Fruit fly (Drosophila melanogaster) whole organism, embryonic: ENCODE data around the gene CG10338.

ENCODE experiments used
- Aef1 ChIP-seq: fragments of 200-800 bp; sonication (Bioruptor generic); IDR thresholded peaks from 3 replicates; pipeline ENCODE4 v1.3.6; 2022; ENCODE audit warnings: missing biosample characterization, missing genetic modification characterization
- Atf-2 ChIP-seq: fragments of 200-800 bp; sonication (Bioruptor generic); optimal IDR thresholded peaks from 2 replicates; lab custom pipeline; 2016; ENCODE audit warnings: missing biosample characterization, missing genetic modification characterization
- CG11456 ChIP-seq: fragments of 200-800 bp; sonication (Bioruptor generic); IDR thresholded peaks from 3 replicates; pipeline ENCODE4 v1.3.6; 2022; ENCODE audit warnings: missing biosample characterization, missing genetic modification characterization
- CG13296 ChIP-seq: fragments of 200-800 bp; sonication (Bioruptor generic); optimal IDR thresholded peaks from 3 replicates; lab custom pipeline; 2018; ENCODE audit warnings: missing biosample characterization, mild to moderate bottlenecking, missing genetic modification characterization
- CG13624 ChIP-seq: fragments of 200-800 bp; sonication (Bioruptor generic); optimal IDR thresholded peaks from 2 replicates; lab custom pipeline; 2016; ENCODE audit warnings: missing biosample characterization, missing genetic modification characterization
- CG14710 ChIP-seq: fragments of 200-800 bp; sonication (Bioruptor generic); optimal IDR thresholded peaks from 3 replicates; lab custom pipeline; 2019; ENCODE audit warnings: missing biosample characterization, mild to moderate bottlenecking, missing genetic modification characterization, moderate library complexity
- CG14860 ChIP-seq: fragments of 200-800 bp; sonication (Bioruptor generic); IDR thresholded peaks from 3 replicates; pipeline ENCODE4 v1.3.6; 2022; ENCODE audit warnings: missing biosample characterization, missing genetic modification characterization; ENCODE audit not compliant: partially characterized antibody
- CG15011 ChIP-seq: fragments of 200-800 bp; sonication (Bioruptor generic); optimal IDR thresholded peaks from 3 replicates; lab custom pipeline; 2018; ENCODE audit warnings: missing biosample characterization, mild to moderate bottlenecking, missing genetic modification characterization
- CG1529 ChIP-seq: fragments of 200-800 bp; sonication (Bioruptor generic); optimal IDR thresholded peaks from 3 replicates; lab custom pipeline; 2018; ENCODE audit warnings: missing biosample characterization, missing genetic modification characterization
- CG1603 ChIP-seq: fragments of 200-800 bp; sonication (Bioruptor generic); optimal IDR thresholded peaks from 2 replicates; lab custom pipeline; 2019; ENCODE audit warnings: missing biosample characterization, mild to moderate bottlenecking, missing genetic modification characterization, moderate library complexity
- CG1647 ChIP-seq: fragments of 200-800 bp; sonication (Bioruptor generic); optimal IDR thresholded peaks from 3 replicates; lab custom pipeline; 2016; ENCODE audit warnings: missing biosample characterization, missing genetic modification characterization
- CG16779 ChIP-seq: fragments of 200-800 bp; sonication (Bioruptor generic); IDR thresholded peaks from 2 replicates; pipeline ENCODE4 v1.3.6; 2022; ENCODE audit warnings: missing biosample characterization, missing genetic modification characterization
- CG16813 ChIP-seq: fragments of 200-800 bp; sonication (Bioruptor generic); IDR thresholded peaks from 3 replicates; pipeline ENCODE4 v1.3.6; 2022; ENCODE audit warnings: missing biosample characterization, missing genetic modification characterization; ENCODE audit not compliant: partially characterized antibody
- CG17568 ChIP-seq: fragments of 200-800 bp; sonication (Bioruptor generic); optimal IDR thresholded peaks from 2 replicates; lab custom pipeline; 2018; ENCODE audit warnings: missing biosample characterization, mild to moderate bottlenecking, missing genetic modification characterization, moderate library complexity
- CG18476 ChIP-seq: fragments of 200-800 bp; sonication (Bioruptor generic); optimal IDR thresholded peaks from 2 replicates; lab custom pipeline; 2016; ENCODE audit warnings: missing biosample characterization, mild to moderate bottlenecking, missing genetic modification characterization
- CG31388 ChIP-seq: fragments of 200-800 bp; sonication (Bioruptor generic); optimal IDR thresholded peaks from 2 replicates; lab custom pipeline; 2016; ENCODE audit warnings: missing biosample characterization, missing genetic modification characterization
- CG3281 ChIP-seq: fragments of 200-800 bp; sonication (Bioruptor generic); optimal IDR thresholded peaks from 3 replicates; lab custom pipeline; 2017; ENCODE audit warnings: missing biosample characterization, mild to moderate bottlenecking, missing genetic modification characterization
- CG33213 ChIP-seq: fragments of 200-800 bp; sonication (Bioruptor generic); optimal IDR thresholded peaks from 3 replicates; lab custom pipeline; 2016; ENCODE audit warnings: missing biosample characterization, missing genetic modification characterization
- CG6272 ChIP-seq: fragments of 200-800 bp; sonication (Bioruptor generic); IDR thresholded peaks from 2 replicates; pipeline ENCODE4 v1.3.6; 2022; ENCODE audit warnings: missing biosample characterization, missing genetic modification characterization
- CG7963 ChIP-seq: fragments of 200-800 bp; sonication (Bioruptor generic); IDR thresholded peaks from 3 replicates; pipeline ENCODE4 v1.3.6; 2022; ENCODE audit warnings: missing biosample characterization, missing genetic modification characterization; ENCODE audit not compliant: partially characterized antibody
- CrebB ChIP-seq: fragments of 200-800 bp; sonication (Bioruptor generic); optimal IDR thresholded peaks from 3 replicates; lab custom pipeline; 2018; ENCODE audit warnings: missing biosample characterization, mild to moderate bottlenecking, missing genetic modification characterization
- Dll ChIP-seq: fragments of 200-800 bp; sonication (Bioruptor generic); IDR thresholded peaks from 4 replicates; pipeline ENCODE4 v1.3.6; 2022; ENCODE audit warnings: missing biosample characterization, missing genetic modification characterization; ENCODE audit not compliant: partially characterized antibody
- GATAe ChIP-seq: fragments of 200-800 bp; sonication (Bioruptor generic); conservative IDR thresholded peaks from 2 replicates; pipeline ENCODE4 v1.3.6; 2022; ENCODE audit warnings: missing biosample characterization, missing genetic modification characterization
- HLH4C ChIP-seq: fragments of 200-800 bp; sonication (Bioruptor generic); IDR thresholded peaks from 3 replicates; pipeline ENCODE4 v1.3.6; 2022; ENCODE audit warnings: missing biosample characterization, missing genetic modification characterization; ENCODE audit not compliant: partially characterized antibody
- Hr39 ChIP-seq: fragments of >200 bp; optimal IDR thresholded peaks from 2 replicates; lab custom pipeline; 2017
- Hr51 ChIP-seq, 2 experiments: fragments of 200-800 bp; sonication (Bioruptor generic); optimal IDR thresholded peaks; 2 replicates in 1 of 2; 3 replicates in 1 of 2; lab custom pipeline; 2016 to 2018; ENCODE audit warnings: missing biosample characterization in 2 of 2, missing genetic modification characterization in 2 of 2, mild to moderate bottlenecking in 1 of 2, moderate library complexity in 1 of 2
- Hsf ChIP-seq: fragments of 200-800 bp; sonication (Bioruptor generic); optimal IDR thresholded peaks from 3 replicates; lab custom pipeline; 2016; ENCODE audit warnings: missing biosample characterization, missing genetic modification characterization
- MTF-1 ChIP-seq: fragments of 200-800 bp; sonication (Bioruptor generic); optimal IDR thresholded peaks from 2 replicates; lab custom pipeline; 2018; ENCODE audit warnings: missing biosample characterization, mild to moderate bottlenecking, missing genetic modification characterization, borderline replicate concordance
- Oli ChIP-seq: fragments of 200-800 bp; sonication (Bioruptor generic); optimal IDR thresholded peaks from 2 replicates; lab custom pipeline; 2018; ENCODE audit warnings: missing biosample characterization, mild to moderate bottlenecking, missing genetic modification characterization, moderate library complexity
- Rx ChIP-seq: fragments of 200-800 bp; sonication (Bioruptor generic); IDR thresholded peaks from 2 replicates; pipeline ENCODE4 v1.3.6; 2022; ENCODE audit warnings: missing biosample characterization, missing genetic modification characterization
- al ChIP-seq: fragments of 200-800 bp; sonication (Bioruptor generic); IDR thresholded peaks from 2 replicates; pipeline ENCODE4 v1.3.6; 2022; ENCODE audit warnings: missing biosample characterization, missing genetic modification characterization
- az2 ChIP-seq: fragments of 200-800 bp; sonication (Bioruptor generic); optimal IDR thresholded peaks from 3 replicates; lab custom pipeline; 2016; ENCODE audit warnings: missing biosample characterization, missing genetic modification characterization
- chn ChIP-seq: fragments of 200-800 bp; sonication (Bioruptor generic); optimal IDR thresholded peaks from 2 replicates; lab custom pipeline; 2016; ENCODE audit warnings: missing biosample characterization, missing genetic modification characterization
- corto ChIP-seq: fragments of 200-800 bp; sonication (Bioruptor generic); optimal IDR thresholded peaks from 2 replicates; lab custom pipeline; 2016; ENCODE audit warnings: missing biosample characterization, mild to moderate bottlenecking, missing genetic modification characterization, moderate library complexity
- dysf ChIP-seq: fragments of 200-800 bp; sonication (Bioruptor generic); IDR thresholded peaks from 3 replicates; pipeline ENCODE4 v1.3.6; 2022; ENCODE audit warnings: missing biosample characterization, missing genetic modification characterization
- esg ChIP-seq: fragments of 200-800 bp; sonication (Bioruptor generic); conservative IDR thresholded peaks from 2 replicates; pipeline ENCODE4 v1.3.6; 2022; ENCODE audit warnings: missing biosample characterization, missing genetic modification characterization
- eyg ChIP-seq: fragments of 200-800 bp; sonication (Bioruptor generic); optimal IDR thresholded peaks from 3 replicates; lab custom pipeline; 2016; ENCODE audit warnings: missing biosample characterization, missing genetic modification characterization
- fd102C ChIP-seq: fragments of 200-800 bp; sonication (Bioruptor generic); optimal IDR thresholded peaks from 2 replicates; lab custom pipeline; 2018; ENCODE audit warnings: missing biosample characterization, mild to moderate bottlenecking, missing genetic modification characterization, moderate library complexity
- gcm ChIP-seq: fragments of 200-800 bp; sonication (Bioruptor generic); optimal IDR thresholded peaks from 2 replicates; lab custom pipeline; 2019; ENCODE audit warnings: missing biosample characterization, mild to moderate bottlenecking, missing genetic modification characterization, moderate library complexity
- gro ChIP-seq: fragments of 200-800 bp; sonication (Bioruptor generic); optimal IDR thresholded peaks from 2 replicates; lab custom pipeline; 2016; ENCODE audit warnings: missing biosample characterization, missing genetic modification characterization
- gsb-n ChIP-seq: fragments of 200-800 bp; sonication (Bioruptor generic); optimal IDR thresholded peaks from 3 replicates; lab custom pipeline; 2018; ENCODE audit warnings: missing biosample characterization, mild to moderate bottlenecking, missing genetic modification characterization
- lilli ChIP-seq: fragments of 200-800 bp; sonication (Bioruptor generic); optimal IDR thresholded peaks from 3 replicates; lab custom pipeline; 2016; ENCODE audit warnings: missing biosample characterization, missing genetic modification characterization
- nom ChIP-seq: fragments of 200-800 bp; sonication (Bioruptor generic); optimal IDR thresholded peaks from 2 replicates; lab custom pipeline; 2017; ENCODE audit warnings: missing biosample characterization, missing genetic modification characterization, mild to moderate bottlenecking, moderate library complexity, missing genetic modification reagents
- pum ChIP-seq: fragments of 200-800 bp; sonication (Bioruptor generic); optimal IDR thresholded peaks from 2 replicates; lab custom pipeline; 2016; ENCODE audit warnings: missing biosample characterization, missing genetic modification characterization
- run ChIP-seq: fragments of 200-800 bp; sonication (Bioruptor generic); optimal IDR thresholded peaks from 3 replicates; lab custom pipeline; 2018; ENCODE audit warnings: missing biosample characterization, mild to moderate bottlenecking, missing genetic modification characterization
- slbo ChIP-seq: fragments of 200-800 bp; sonication (Bioruptor generic); IDR thresholded peaks from 2 replicates; pipeline ENCODE4 v1.3.6; 2022; ENCODE audit warnings: missing biosample characterization, missing genetic modification characterization
- sob ChIP-seq: fragments of 200-800 bp; sonication (Bioruptor generic); IDR thresholded peaks from 2 replicates; pipeline ENCODE4 v1.3.6; 2022; ENCODE audit warnings: missing biosample characterization, missing genetic modification characterization
- trem ChIP-seq: fragments of 200-800 bp; optimal IDR thresholded peaks from 3 replicates; lab custom pipeline; 2019; ENCODE audit warnings: missing biosample characterization, mild to moderate bottlenecking, missing genetic modification characterization, moderate library complexity
- tx ChIP-seq: fragments of 200-800 bp; sonication (Bioruptor generic); optimal IDR thresholded peaks from 2 replicates; lab custom pipeline; 2016; ENCODE audit warnings: missing biosample characterization, missing genetic modification characterization
- zfh1 ChIP-seq: fragments of 200-800 bp; sonication (Bioruptor generic); IDR thresholded peaks from 3 replicates; pipeline ENCODE4 v1.3.6; 2022; ENCODE audit warnings: missing biosample characterization, missing genetic modification characterization

CG10338 gene

DNA sequence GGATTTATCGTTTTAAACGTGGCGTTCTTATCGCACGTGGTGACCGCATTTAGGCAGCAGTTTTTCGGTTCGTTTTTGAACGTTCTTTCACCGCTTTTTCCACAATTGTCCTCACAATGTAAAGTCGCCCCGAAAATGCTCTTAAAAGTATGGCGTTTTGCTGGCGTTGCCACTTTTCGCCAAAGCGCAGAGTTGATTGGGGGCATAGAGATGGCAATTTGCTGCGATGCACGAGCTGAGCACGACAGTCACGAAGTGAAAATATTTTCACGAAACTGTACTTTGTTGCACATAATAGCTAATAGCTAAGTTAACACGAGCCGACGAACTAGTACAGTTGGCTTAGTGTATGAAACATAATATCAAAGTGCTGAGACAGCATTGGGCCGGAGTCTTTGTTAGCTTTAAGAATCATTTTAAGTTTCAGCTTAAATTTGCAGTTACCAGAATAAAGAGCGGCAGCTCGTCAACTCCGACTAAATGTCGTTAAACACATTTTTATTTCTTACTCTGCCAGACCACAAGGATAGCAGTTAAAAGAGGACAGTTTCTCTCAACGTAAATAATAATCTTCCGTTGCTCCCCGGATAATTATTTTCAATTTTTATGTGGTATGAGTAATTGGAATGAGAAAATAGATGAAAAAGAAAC lies 6.7 kb upstream of the CG10338 start, which contains the start of gene msl-1 (continued):
- peak; percentile 20 for TF ChIP-seq gro (GFP tag; lab: Kevin White, UChicago)
- TF ChIP-seq CG13624 (GFP tag; lab: Kevin White, UChicago) = peak; percentile 30
- TF ChIP-seq Hr39 (lab: Kevin White, UChicago) = no peak
- TF ChIP-seq CG18476 (GFP tag; lab: Kevin White, UChicago) = no peak
- no peak for TF ChIP-seq fd102C (GFP tag; lab: Kevin White, UChicago)
- TF ChIP-seq CG33213 = peak; percentile 47
- TF ChIP-seq CG1603 = peak; percentile 75
- peak; percentile 27; the same call in 1 of the 3 replicates for TF ChIP-seq Aef1
- TF ChIP-seq CG3281 (GFP tag; lab: Kevin White, UChicago) = no peak
- no peak for TF ChIP-seq esg
- TF ChIP-seq CG15011 (GFP tag; lab: Kevin White, UChicago) = no peak
- TF ChIP-seq CG17568 (GFP tag; lab: Kevin White, UChicago) = no peak
- no peak for TF ChIP-seq eyg
- TF ChIP-seq corto (GFP tag; lab: Kevin White, UChicago) = no peak
- peak; percentile 92 for TF ChIP-seq HLH4C
- peak; percentile 88 for TF ChIP-seq trem (tag; lab: Kevin White, UChicago)
- peak; percentile 62; the same call in 1 of the 2 replicates for TF ChIP-seq sob
- TF ChIP-seq Atf-2 (GFP tag; lab: Kevin White, UChicago) = peak; percentile 12
- TF ChIP-seq CG14860 (GFP tag; lab: Robert Waterston, UW) = peak; percentile 95
- no peak for TF ChIP-seq GATAe
- TF ChIP-seq zfh1 = no peak
- TF ChIP-seq gsb-n (tag; lab: Kevin White, UChicago) = no peak
- peak; percentile 84 for TF ChIP-seq Dll (GFP tag; lab: Robert Waterston, UW)
- TF ChIP-seq CG11456 (GFP tag; lab: Robert Waterston, UW) = peak; percentile 80
- TF ChIP-seq CG1647 (GFP tag; lab: Kevin White, UChicago) = peak; percentile 35
- TF ChIP-seq Rx = no peak
- TF ChIP-seq lilli (GFP tag; lab: Kevin White, UChicago) = peak; percentile 55
- TF ChIP-seq Oli = no peak
- TF ChIP-seq gcm (GFP tag; lab: Kevin White, UChicago) = no peak
- TF ChIP-seq dysf (GFP tag; lab: Robert Waterston, UW) = peak; percentile 25; the same call in 1 of the 3 replicates
- TF ChIP-seq Hsf (GFP tag; lab: Kevin White, UChicago) = peak; percentile 41
- no peak for TF ChIP-seq CG16779 (GFP tag; lab: Robert Waterston, UW)
- peak; percentile 37 for TF ChIP-seq pum (GFP tag; lab: Kevin White, UChicago)
- TF ChIP-seq CG7963 (GFP tag; lab: Robert Waterston, UW) = peak; percentile 94
- no peak for TF ChIP-seq CG31388
- peak; percentile 11 for TF ChIP-seq tx
- TF ChIP-seq CG16813 (GFP tag; lab: Robert Waterston, UW) = peak; percentile 97
- TF ChIP-seq CG14710 (tag; lab: Kevin White, UChicago) = peak; percentile 16
- TF ChIP-seq nom (GFP tag; lab: Kevin White, UChicago) = no peak
- no peak for TF ChIP-seq MTF-1
- TF ChIP-seq slbo (GFP tag; lab: Robert Waterston, UW) = peak; percentile 79
- TF ChIP-seq CrebB (tag; lab: Kevin White, UChicago) = peak; percentile 10
- TF ChIP-seq CG1529 (GFP tag; lab: Kevin White, UChicago) = no peak
- TF ChIP-seq Hr51 (GFP tag; optimal IDR thresholded peaks at IDR 0.05; lab: Kevin White, UChicago) = no peak
- TF ChIP-seq chn (GFP tag; lab: Kevin White, UChicago) = peak; percentile 8
- TF ChIP-seq CG6272 (GFP tag; lab: Robert Waterston, UW) = peak; percentile 75
- TF ChIP-seq az2 = peak; percentile 21
- peak; percentile 45; the same call in 1 of the 2 replicates for TF ChIP-seq al (GFP tag; lab: Robert Waterston, UW)
- no peak for TF ChIP-seq run (tag; lab: Kevin White, UChicago)
- no peak for TF ChIP-seq CG13296 (GFP tag; lab: Kevin White, UChicago)
